Fruit fly (Drosophila melanogaster): ENCODE data around the gene Cad96Ca.

dm6 chr3R:25215997-25216396 lies 7.9 kb upstream of the Cad96Ca start, which contains the start of gene CG31106:
- TF ChIP-seq CG9727 (GFP tag; optimal IDR thresholded peaks at IDR 0.05) (no peak), h (optimal IDR thresholded peaks at IDR 0.05) (no peak), pum (GFP tag; optimal IDR thresholded peaks at IDR 0.05) (no peak), CG31388 (GFP tag; optimal IDR thresholded peaks at IDR 0.05) (no peak), Rx (GFP tag; IDR thresholded peaks at IDR 0.05) (no peak), CG8478 (optimal IDR thresholded peaks at IDR 0.05) (no peak), Fer3 (tag; optimal IDR thresholded peaks at IDR 0.05) (no peak), CG4282 (GFP tag; optimal IDR thresholded peaks at IDR 0.05) (no peak), CG12155 (GFP tag; optimal IDR thresholded peaks at IDR 0.05) (no peak), Dref (GFP tag; IDR thresholded peaks at IDR 0.05) (no peak), Asciz (GFP tag; optimal IDR thresholded peaks at IDR 0.05) (no peak), CG13296 (GFP tag; optimal IDR thresholded peaks at IDR 0.05) (no peak)
